Worm (Caenorhabditis elegans): ENCODE measurements around the gene C35C5.9.

DNA sequence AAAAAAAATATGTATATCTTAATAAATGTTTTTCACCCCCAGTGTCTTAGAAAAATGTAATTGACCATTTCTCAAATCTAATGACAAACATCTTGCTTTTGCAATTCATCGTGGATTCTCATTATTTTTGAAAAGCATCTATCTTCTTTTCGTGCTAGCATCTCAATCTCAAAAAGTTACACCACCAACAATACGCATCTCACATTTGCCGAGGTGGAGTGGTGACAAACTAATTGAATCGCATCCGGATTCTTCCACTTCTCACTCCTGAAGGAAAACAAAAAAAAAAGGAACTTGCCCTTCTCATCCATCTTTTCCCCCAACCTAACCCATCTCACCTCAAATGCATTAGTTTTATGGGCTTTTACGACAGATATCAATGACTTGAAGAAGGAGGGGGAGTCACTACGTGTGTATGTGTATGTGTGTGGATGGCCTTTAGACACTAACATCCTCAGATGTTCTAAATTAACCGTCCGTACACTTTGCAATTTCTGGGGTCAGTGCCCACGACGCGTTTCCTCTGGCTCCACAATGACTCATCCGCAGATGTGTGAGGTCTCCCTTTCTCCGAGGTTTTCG lies 11.2 kb downstream of the C35C5.9 start:
- no peak for TF ChIP-seq nhr-11 (tag; optimal IDR thresholded peaks at IDR 0.05)
- no peak for TF ChIP-seq fkh-10 (GFP tag; optimal IDR thresholded peaks at IDR 0.05)
- TF ChIP-seq unc-3 (GFP tag; conservative IDR thresholded peaks at IDR 0.05): no peak
- no peak for TF ChIP-seq unc-3 (tag; optimal IDR thresholded peaks at IDR 0.05)
- TF ChIP-seq rnt-1 (tag; optimal IDR thresholded peaks at IDR 0.05): no peak
- no peak for TF ChIP-seq nfya-1 (tag; optimal IDR thresholded peaks at IDR 0.05)
- TF ChIP-seq ceh-9 (tag; optimal IDR thresholded peaks at IDR 0.05): no peak
- no peak for TF ChIP-seq C38D4.7 (GFP tag; optimal IDR thresholded peaks at IDR 0.05)
- no peak for TF ChIP-seq hlh-13 (GFP tag; optimal IDR thresholded peaks at IDR 0.05)
- no peak for TF ChIP-seq nhr-232 (tag; optimal IDR thresholded peaks at IDR 0.05)
- no peak for TF ChIP-seq fkh-6 (tag; optimal IDR thresholded peaks at IDR 0.05)
- no peak for TF ChIP-seq ref-2 (tag; optimal IDR thresholded peaks at IDR 0.05)
- TF ChIP-seq unc-86 (tag; optimal IDR thresholded peaks at IDR 0.05): no peak
- TF ChIP-seq tbx-7 (tag; optimal IDR thresholded peaks at IDR 0.05): no peak
- no peak for TF ChIP-seq pqm-1 (tag; optimal IDR thresholded peaks at IDR 0.05)

Data from whole organism, late embryonic.